Fruit fly (Drosophila melanogaster): ENCODE measurements around the gene CG15812.

Gene CG15812

dm6 chr3L:3150376-3150775, 9.4 kb upstream of the CG15812 start:
- no peak for TF ChIP-seq toe (GFP tag; optimal IDR thresholded peaks at IDR 0.05)
- TF ChIP-seq CG7101 (tag; optimal IDR thresholded peaks at IDR 0.05) = no peak
- TF ChIP-seq CG14711 (tag; optimal IDR thresholded peaks at IDR 0.05) = no peak
- no peak for TF ChIP-seq cnc (optimal IDR thresholded peaks at IDR 0.05)
- no peak for TF ChIP-seq CG5204 (GFP tag; optimal IDR thresholded peaks at IDR 0.05)
- no peak for TF ChIP-seq Hr96 (GFP tag; optimal IDR thresholded peaks at IDR 0.05)

DNA sequence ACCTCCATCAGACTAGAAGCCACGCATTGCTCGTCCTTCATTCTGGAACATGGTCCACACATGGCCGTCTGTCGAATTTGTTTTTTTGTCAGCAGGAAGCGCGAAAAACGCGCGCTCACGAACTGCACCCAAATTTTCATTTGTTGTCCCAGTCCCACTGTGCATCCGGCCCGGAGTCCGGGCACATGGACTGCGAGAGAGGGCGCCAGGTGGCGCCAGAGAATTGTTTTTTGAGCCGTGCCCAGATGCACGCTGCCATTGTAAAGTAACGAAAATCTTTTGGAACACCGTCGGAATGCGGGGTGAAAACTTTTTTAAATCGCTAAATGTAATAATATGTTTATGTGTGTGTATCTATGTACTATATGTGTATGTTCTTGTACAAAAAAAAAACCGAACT, 2.1 kb upstream of the CG15812 start:
- TF ChIP-seq ovo (GFP tag; optimal IDR thresholded peaks at IDR 0.05) (no peak), CG12768 (GFP tag; optimal IDR thresholded peaks at IDR 0.05) (no peak), tj (GFP tag; optimal IDR thresholded peaks at IDR 0.05) (no peak), Crg-1 (GFP tag; optimal IDR thresholded peaks at IDR 0.05) (no peak), cic (GFP tag; optimal IDR thresholded peaks at IDR 0.05) (no peak), CG1620 (GFP tag; optimal IDR thresholded peaks at IDR 0.05) (no peak), kay (GFP tag; ENCODE audit: borderline replicate concordance) (no peak), CG7101 (tag; optimal IDR thresholded peaks at IDR 0.05) (no peak), toe (GFP tag; optimal IDR thresholded peaks at IDR 0.05) (no peak), CG11617 (GFP tag; optimal IDR thresholded peaks at IDR 0.05) (no peak), Hr96 (GFP tag; optimal IDR thresholded peaks at IDR 0.05) (no peak), CG33017 (tag; optimal IDR thresholded peaks at IDR 0.05) (no peak), CG5204 (GFP tag; optimal IDR thresholded peaks at IDR 0.05) (no peak), bab1 (GFP tag; optimal IDR thresholded peaks at IDR 0.05) (no peak), Clk (GFP tag; optimal IDR thresholded peaks at IDR 0.05) (no peak), Mnt (GFP tag; optimal IDR thresholded peaks at IDR 0.05) (no peak)

DNA sequence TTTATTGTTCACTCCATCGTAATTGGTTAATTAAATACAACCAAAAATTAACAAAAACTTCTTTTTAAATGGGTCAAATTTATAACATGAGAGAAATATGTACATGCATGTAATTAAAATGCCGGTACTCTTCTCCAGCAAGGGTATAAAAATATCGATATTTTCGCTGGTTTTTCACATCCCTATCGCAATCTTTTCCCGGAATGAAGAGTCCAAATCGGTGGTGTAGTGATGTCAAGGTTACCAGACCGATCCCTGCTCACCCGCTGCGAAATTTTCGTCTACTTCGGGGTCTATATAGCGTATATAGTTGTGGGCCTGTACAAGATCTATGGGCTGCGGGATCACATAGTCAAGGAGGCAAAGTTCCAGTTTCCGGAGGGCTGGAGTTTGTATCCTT, 2.2 kb downstream of the CG15812 start, which contains the start of gene rasp:
Gene rasp (plus strand): TSS at position 213 of the 400 bp plus-strand sequence.
- TF ChIP-seq CG7101 (tag; optimal IDR thresholded peaks at IDR 0.05) (no peak), Crg-1 (GFP tag; optimal IDR thresholded peaks at IDR 0.05) (no peak), Mnt (GFP tag; optimal IDR thresholded peaks at IDR 0.05) (no peak), CG14711 (tag; optimal IDR thresholded peaks at IDR 0.05) (no peak)

- TF ChIP-seq CG5204 (GFP tag; optimal IDR thresholded peaks at IDR 0.05) (no peak), CG7101 (tag; optimal IDR thresholded peaks at IDR 0.05) (no peak), Clk (GFP tag; optimal IDR thresholded peaks at IDR 0.05) (no peak), toe (GFP tag; optimal IDR thresholded peaks at IDR 0.05) (no peak), cic (GFP tag; optimal IDR thresholded peaks at IDR 0.05) (no peak), Hr96 (GFP tag; optimal IDR thresholded peaks at IDR 0.05) (no peak), CG11617 (GFP tag; optimal IDR thresholded peaks at IDR 0.05) (no peak), CG7045 (GFP tag; optimal IDR thresholded peaks at IDR 0.05) (no peak)
Measured at dm6 chr3L:3162584-3162983, 2.8 kb downstream of the CG15812 start.

dm6 chr3L:3164951-3165350, 5.2 kb downstream of the CG15812 start, which contains the start of gene CG32280:
TSS of gene CG32280 (plus strand) at chr3L:3165181.
- no peak for TF ChIP-seq kay (GFP tag; ENCODE audit: borderline replicate concordance)
- TF ChIP-seq Mnt (GFP tag; optimal IDR thresholded peaks at IDR 0.05) = peak; percentile 30
- TF ChIP-seq ovo (GFP tag; optimal IDR thresholded peaks at IDR 0.05) = peak; percentile 39
- peak; percentile 10 for TF ChIP-seq CG7101 (tag; optimal IDR thresholded peaks at IDR 0.05)
- TF ChIP-seq CG33017 (tag; optimal IDR thresholded peaks at IDR 0.05) = no peak
- TF ChIP-seq tj (GFP tag; optimal IDR thresholded peaks at IDR 0.05) = no peak
- TF ChIP-seq Crg-1 (GFP tag; optimal IDR thresholded peaks at IDR 0.05) = peak; percentile 57
- no peak for TF ChIP-seq cnc (optimal IDR thresholded peaks at IDR 0.05)
- peak; percentile 17 for TF ChIP-seq cic (GFP tag; optimal IDR thresholded peaks at IDR 0.05)
- TF ChIP-seq CG1620 (GFP tag; optimal IDR thresholded peaks at IDR 0.05) = no peak
- no peak for TF ChIP-seq pad (GFP tag; optimal IDR thresholded peaks at IDR 0.05)
- TF ChIP-seq CG5204 (GFP tag; optimal IDR thresholded peaks at IDR 0.05) = no peak
- TF ChIP-seq Hr96 (GFP tag; optimal IDR thresholded peaks at IDR 0.05) = no peak
- TF ChIP-seq toe (GFP tag; optimal IDR thresholded peaks at IDR 0.05) = no peak
- peak; percentile 19 for TF ChIP-seq CG11617 (GFP tag; optimal IDR thresholded peaks at IDR 0.05)
- TF ChIP-seq CG12768 (GFP tag; optimal IDR thresholded peaks at IDR 0.05) = no peak
- no peak for TF ChIP-seq CG14711 (tag; optimal IDR thresholded peaks at IDR 0.05)
- TF ChIP-seq bab1 (GFP tag; optimal IDR thresholded peaks at IDR 0.05) = peak; percentile 60

DNA sequence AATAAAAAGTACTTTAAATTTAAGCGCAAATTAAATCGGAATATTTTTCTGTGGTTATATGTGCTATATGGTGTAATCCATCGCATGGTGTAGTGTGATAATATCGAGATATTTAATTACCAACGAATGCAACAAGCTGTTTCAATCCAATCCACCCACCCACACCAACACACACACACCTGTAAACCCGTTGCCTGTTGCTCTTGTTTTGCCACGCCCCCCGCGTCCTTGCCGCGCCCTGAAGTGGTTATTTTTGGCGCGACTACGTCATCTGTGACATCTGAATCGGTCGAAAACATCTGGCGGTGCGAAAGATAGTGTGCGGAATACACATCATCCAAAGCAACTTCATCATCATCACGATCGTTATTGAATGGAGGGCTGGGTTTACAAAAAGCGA, 5.6 kb downstream of the CG15812 start:
- no peak for TF ChIP-seq toe (GFP tag; optimal IDR thresholded peaks at IDR 0.05)
- peak; percentile 1 for TF ChIP-seq CG11617 (GFP tag; optimal IDR thresholded peaks at IDR 0.05)

DNA sequence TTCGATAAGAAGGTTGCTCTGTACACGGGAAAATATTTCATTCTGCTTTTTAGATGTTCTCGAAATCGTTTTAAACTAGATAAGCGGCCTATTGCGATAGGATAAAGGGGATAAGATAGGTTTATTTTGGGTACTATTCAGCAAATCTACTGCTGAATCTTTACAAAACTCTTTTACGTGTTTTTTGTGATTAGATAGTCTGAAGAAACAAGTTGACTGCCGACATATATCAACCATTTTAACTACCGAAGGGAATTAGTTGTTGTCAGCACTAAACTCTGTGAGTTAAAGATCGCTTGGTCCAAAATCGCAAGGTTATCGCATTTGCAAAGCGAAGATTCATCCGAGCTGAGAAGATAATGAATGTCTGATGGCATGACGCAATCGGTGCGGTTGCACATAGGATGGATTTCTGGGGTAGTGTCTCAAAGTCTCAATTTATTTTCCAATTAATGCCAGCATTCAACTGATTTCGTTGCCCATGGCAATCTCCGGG, 6.5 kb downstream of the CG15812 start, which contains the start of gene Asciz:
Gene Asciz (minus strand): TSS at position 51 of the 496 bp plus-strand sequence.
- peak; percentile 14 for TF ChIP-seq CG12768 (GFP tag; optimal IDR thresholded peaks at IDR 0.05)
- TF ChIP-seq CG1620 (GFP tag; optimal IDR thresholded peaks at IDR 0.05) = no peak

DNA sequence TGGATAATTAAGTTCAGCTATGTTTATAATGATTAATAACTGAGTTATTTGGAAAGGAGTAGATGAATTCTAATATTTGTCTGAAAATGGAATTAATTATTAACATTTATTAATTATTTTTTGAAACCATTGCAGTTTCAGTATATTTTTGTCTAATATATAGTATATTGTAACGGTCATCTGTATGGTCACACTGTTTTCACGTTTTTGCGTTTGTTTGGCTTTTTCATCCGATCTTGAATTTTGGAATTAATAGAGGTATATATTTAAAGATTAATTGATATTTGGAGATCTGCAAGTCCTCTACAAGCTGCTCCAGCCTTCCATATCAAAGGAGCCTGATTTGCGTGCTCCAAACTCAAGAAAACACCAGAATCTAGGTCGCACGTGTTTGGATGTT, 9.3 kb downstream of the CG15812 start, which contains the start of the genes CG32278 and CG32281:
Gene CG32278 (plus strand): TSS at position 180 of the 400 bp plus-strand sequence.
Gene CG32281 (plus strand): TSS at position 269 of the 400 bp plus-strand sequence.
- TF ChIP-seq Mnt (GFP tag; optimal IDR thresholded peaks at IDR 0.05) (peak; percentile 28), pad (GFP tag; optimal IDR thresholded peaks at IDR 0.05) (no peak), CG14711 (tag; optimal IDR thresholded peaks at IDR 0.05) (no peak), Clk (GFP tag; optimal IDR thresholded peaks at IDR 0.05) (no peak)
